Fruit fly (Drosophila melanogaster) whole organism, embryonic: ENCODE data around the gene slp1.

Experiments
- Awh ChIP-seq: fragments of 200-800 bp; sonication (Bioruptor generic); IDR thresholded peaks from 2 replicates; pipeline ENCODE4, ENCODE4 v1.3.6; 2022; ENCODE audit warnings: missing biosample characterization, missing genetic modification characterization
- CG11085 ChIP-seq: fragments of 200-800 bp; sonication (Bioruptor generic); IDR thresholded peaks from 2 replicates; pipeline ENCODE4 v1.3.6; 2022; ENCODE audit warnings: missing biosample characterization, missing genetic modification characterization
- CG11695 ChIP-seq: fragments of 200-800 bp; sonication (Bioruptor generic); IDR thresholded peaks from 3 replicates; pipeline ENCODE4 v1.3.6; 2022; ENCODE audit warnings: missing biosample characterization, missing genetic modification characterization
- CG12219 ChIP-seq: fragments of 200-800 bp; sonication (Bioruptor generic); optimal IDR thresholded peaks from 3 replicates; lab custom pipeline; 2018; ENCODE audit warnings: missing biosample characterization, mild to moderate bottlenecking, missing genetic modification characterization
- CG13894 ChIP-seq: fragments of 200-800 bp; sonication (Bioruptor generic); optimal IDR thresholded peaks from 3 replicates; lab custom pipeline; 2018; ENCODE audit warnings: missing biosample characterization, mild to moderate bottlenecking, missing genetic modification characterization, moderate library complexity
- CG14441 ChIP-seq: fragments of 200-800 bp; sonication (Bioruptor generic); IDR thresholded peaks from 2 replicates; pipeline ENCODE4 v1.3.6; 2022; ENCODE audit warnings: missing biosample characterization, missing genetic modification characterization
- CG17328 ChIP-seq: fragments of 200-800 bp; sonication (Bioruptor generic); IDR thresholded peaks from 2 replicates; pipeline ENCODE4 v1.3.6; 2022; ENCODE audit warnings: missing biosample characterization, missing genetic modification characterization
- CG17829 ChIP-seq: fragments of 200-800 bp; optimal IDR thresholded peaks from 2 replicates; lab custom pipeline; 2019; ENCODE audit warnings: missing biosample characterization, mild to moderate bottlenecking, missing genetic modification characterization, moderate library complexity
- CG18476 ChIP-seq: fragments of 200-800 bp; sonication (Bioruptor generic); optimal IDR thresholded peaks from 2 replicates; lab custom pipeline; 2016; ENCODE audit warnings: missing biosample characterization, mild to moderate bottlenecking, missing genetic modification characterization
- CG2678 ChIP-seq: fragments of 200-800 bp; sonication (Bioruptor generic); optimal IDR thresholded peaks from 3 replicates; lab custom pipeline; 2019; ENCODE audit warnings: missing biosample characterization, mild to moderate bottlenecking, missing genetic modification characterization, moderate library complexity
- CG31365 ChIP-seq: fragments of 200-800 bp; sonication (Bioruptor generic); optimal IDR thresholded peaks from 2 replicates; lab custom pipeline; 2018; ENCODE audit warnings: missing biosample characterization, mild to moderate bottlenecking, missing genetic modification characterization
- CG6175 ChIP-seq: fragments of 200-800 bp; sonication (Bioruptor generic); IDR thresholded peaks from 3 replicates; pipeline ENCODE4 v1.3.6; 2022; ENCODE audit warnings: missing biosample characterization, missing genetic modification characterization
- CG6683 ChIP-seq: fragments of 200-800 bp; sonication (Bioruptor generic); optimal IDR thresholded peaks from 2 replicates; lab custom pipeline; 2017; ENCODE audit warnings: missing biosample characterization, mild to moderate bottlenecking, missing genetic modification characterization, missing genetic modification reagents
- CG8478 ChIP-seq: fragments of >200 bp; optimal IDR thresholded peaks from 2 replicates; lab custom pipeline; 2018
- CTCF ChIP-seq: fragments of 200-800 bp; sonication (Bioruptor generic); optimal IDR thresholded peaks from 2 replicates; lab custom pipeline; 2017; ENCODE audit warnings: missing biosample characterization, mild to moderate bottlenecking, missing genetic modification characterization, moderate library complexity
- Dp ChIP-seq: fragments of 200-800 bp; sonication (Bioruptor generic); optimal IDR thresholded peaks from 2 replicates; lab custom pipeline; 2018; ENCODE audit warnings: missing biosample characterization, mild to moderate bottlenecking, missing genetic modification characterization, moderate library complexity
- E2f2 ChIP-seq: fragments of 200-800 bp; sonication (Bioruptor generic); IDR thresholded peaks from 2 replicates; pipeline ENCODE4 v1.3.6; 2022; ENCODE audit warnings: missing biosample characterization, missing genetic modification characterization
- Ets65A ChIP-seq: fragments of 200-800 bp; sonication (Bioruptor generic); peaks from one replicate; lab custom pipeline; 2016; ENCODE audit warnings: missing biosample characterization, missing genetic modification characterization
- Gug ChIP-seq: fragments of 200-800 bp; sonication (Bioruptor generic); IDR thresholded peaks from 4 replicates; pipeline ENCODE4 v1.3.6; 2022; ENCODE audit warnings: missing biosample characterization, missing genetic modification characterization
- Mad ChIP-seq: fragments of 200-800 bp; sonication (Bioruptor generic); optimal IDR thresholded peaks from 2 replicates; lab custom pipeline; 2016; ENCODE audit warnings: missing biosample characterization, missing genetic modification characterization
- Med ChIP-seq: fragments of 200-800 bp; sonication (Bioruptor generic); peaks from one replicate; lab custom pipeline; 2016; ENCODE audit warnings: missing biosample characterization, missing genetic modification characterization, mild to moderate bottlenecking, inconsistent platforms, moderate library complexity
- Mes4 ChIP-seq: fragments of 200-800 bp; sonication (Bioruptor generic); optimal IDR thresholded peaks from 2 replicates; lab custom pipeline; 2016; ENCODE audit warnings: missing biosample characterization, missing genetic modification characterization
- Myb ChIP-seq: fragments of 200-800 bp; sonication (Bioruptor generic); optimal IDR thresholded peaks from 2 replicates; lab custom pipeline; 2016; ENCODE audit warnings: missing biosample characterization, missing genetic modification characterization
- Sry-δ ChIP-seq: fragments of 200-800 bp; sonication (Bioruptor generic); optimal IDR thresholded peaks from 2 replicates; lab custom pipeline; 2016; ENCODE audit warnings: missing biosample characterization, missing genetic modification characterization
- Ssrp ChIP-seq: fragments of 200-800 bp; sonication (Bioruptor generic); optimal IDR thresholded peaks from 2 replicates; lab custom pipeline; 2018; ENCODE audit warnings: missing biosample characterization, mild to moderate bottlenecking, missing genetic modification characterization, moderate library complexity
- TFAM ChIP-seq: fragments of 200-800 bp; sonication (Bioruptor generic); optimal IDR thresholded peaks from 2 replicates; lab custom pipeline; 2017; ENCODE audit warnings: missing biosample characterization, missing genetic modification characterization, inconsistent platforms
- al ChIP-seq: fragments of 200-800 bp; sonication (Bioruptor generic); IDR thresholded peaks from 2 replicates; pipeline ENCODE4 v1.3.6; 2022; ENCODE audit warnings: missing biosample characterization, missing genetic modification characterization
- chinmo ChIP-seq: fragments of 200-800 bp; sonication (Bioruptor generic); IDR thresholded peaks from 4 replicates; pipeline ENCODE4 v1.3.6; 2022; ENCODE audit warnings: missing biosample characterization, missing genetic modification characterization; ENCODE audit not compliant: partially characterized antibody
- cwo ChIP-seq: fragments of 200-800 bp; sonication (Bioruptor generic); optimal IDR thresholded peaks from 3 replicates; lab custom pipeline; 2017; ENCODE audit warnings: missing biosample characterization, missing genetic modification characterization, mild to moderate bottlenecking, moderate library complexity, missing genetic modification reagents
- dati ChIP-seq: fragments of 200-800 bp; sonication (Bioruptor generic); IDR thresholded peaks from 2 replicates; pipeline ENCODE4 v1.3.6; 2022; ENCODE audit warnings: missing biosample characterization, missing genetic modification characterization
- dimm ChIP-seq: fragments of 200-800 bp; sonication (Bioruptor generic); IDR thresholded peaks from 2 replicates; pipeline ENCODE4 v1.3.6; 2022; ENCODE audit warnings: missing biosample characterization, missing genetic modification characterization
- gce ChIP-seq: fragments of 200-800 bp; sonication (Bioruptor generic); IDR thresholded peaks from 3 replicates; pipeline ENCODE4 v1.3.6; 2022; ENCODE audit warnings: missing biosample characterization, missing genetic modification characterization
- gcm2 ChIP-seq: fragments of 200-800 bp; sonication (Bioruptor generic); optimal IDR thresholded peaks from 2 replicates; lab custom pipeline; 2016; ENCODE audit warnings: missing biosample characterization, missing genetic modification characterization
- h ChIP-seq: fragments of >200 bp; optimal IDR thresholded peaks from 2 replicates; lab custom pipeline; 2017
- hb ChIP-seq: fragments of 200-800 bp; sonication (Bioruptor generic); IDR thresholded peaks from 3 replicates; pipeline ENCODE4 v1.3.6; 2022; ENCODE audit warnings: missing biosample characterization, missing genetic modification characterization; ENCODE audit not compliant: partially characterized antibody
- jumu ChIP-seq: fragments of 200-800 bp; sonication (Bioruptor generic); optimal IDR thresholded peaks from 3 replicates; lab custom pipeline; 2016; ENCODE audit warnings: missing biosample characterization, missing genetic modification characterization
- lab ChIP-seq: fragments of 200-800 bp; sonication (Bioruptor generic); optimal IDR thresholded peaks from 3 replicates; lab custom pipeline; 2017; ENCODE audit warnings: missing biosample characterization, missing genetic modification characterization, mild to moderate bottlenecking, moderate library complexity, missing genetic modification reagents
- lov ChIP-seq, 2 experiments: fragments of 200-800 bp in 1 of 2; fragments of >200 bp in 1 of 2; sonication (Bioruptor generic) in 1 of 2; IDR thresholded peaks in 1 of 2; optimal IDR thresholded peaks in 1 of 2; 2 replicates in 1 of 2; 3 replicates in 1 of 2; pipeline versions ENCODE4 v1.3.6 to Lab custom; 2017 to 2022; ENCODE audit warnings: missing biosample characterization in 1 of 2, missing genetic modification characterization in 1 of 2
- pb ChIP-seq: fragments of 200-800 bp; sonication (Bioruptor generic); optimal IDR thresholded peaks from 3 replicates; lab custom pipeline; 2016; ENCODE audit warnings: missing biosample characterization, missing genetic modification characterization
- pho ChIP-seq: fragments of 200-800 bp; sonication (Bioruptor generic); optimal IDR thresholded peaks from 2 replicates; lab custom pipeline; 2016; ENCODE audit warnings: missing biosample characterization, missing genetic modification characterization
- schlank ChIP-seq: fragments of 200-800 bp; sonication (Bioruptor generic); optimal IDR thresholded peaks from 2 replicates; lab custom pipeline; 2018; ENCODE audit warnings: missing biosample characterization, mild to moderate bottlenecking, missing genetic modification characterization
- sqz ChIP-seq: fragments of 200-800 bp; sonication (Bioruptor generic); optimal IDR thresholded peaks from 3 replicates; lab custom pipeline; 2018; ENCODE audit warnings: missing biosample characterization, mild to moderate bottlenecking, missing genetic modification characterization
- stc ChIP-seq: fragments of 200-800 bp; sonication (Bioruptor generic); IDR thresholded peaks from 2 replicates; pipeline ENCODE4 v1.3.6; 2022; ENCODE audit warnings: missing biosample characterization, missing genetic modification characterization
- stwl ChIP-seq: fragments of 200-800 bp; sonication (Bioruptor generic); optimal IDR thresholded peaks from 3 replicates; lab custom pipeline; 2018; ENCODE audit warnings: missing biosample characterization, mild to moderate bottlenecking, missing genetic modification characterization, moderate library complexity
- tap ChIP-seq: fragments of 200-800 bp; optimal IDR thresholded peaks from 3 replicates; lab custom pipeline; 2019; ENCODE audit warnings: missing biosample characterization, mild to moderate bottlenecking, missing genetic modification characterization, moderate library complexity

Gene slp1

DNA sequence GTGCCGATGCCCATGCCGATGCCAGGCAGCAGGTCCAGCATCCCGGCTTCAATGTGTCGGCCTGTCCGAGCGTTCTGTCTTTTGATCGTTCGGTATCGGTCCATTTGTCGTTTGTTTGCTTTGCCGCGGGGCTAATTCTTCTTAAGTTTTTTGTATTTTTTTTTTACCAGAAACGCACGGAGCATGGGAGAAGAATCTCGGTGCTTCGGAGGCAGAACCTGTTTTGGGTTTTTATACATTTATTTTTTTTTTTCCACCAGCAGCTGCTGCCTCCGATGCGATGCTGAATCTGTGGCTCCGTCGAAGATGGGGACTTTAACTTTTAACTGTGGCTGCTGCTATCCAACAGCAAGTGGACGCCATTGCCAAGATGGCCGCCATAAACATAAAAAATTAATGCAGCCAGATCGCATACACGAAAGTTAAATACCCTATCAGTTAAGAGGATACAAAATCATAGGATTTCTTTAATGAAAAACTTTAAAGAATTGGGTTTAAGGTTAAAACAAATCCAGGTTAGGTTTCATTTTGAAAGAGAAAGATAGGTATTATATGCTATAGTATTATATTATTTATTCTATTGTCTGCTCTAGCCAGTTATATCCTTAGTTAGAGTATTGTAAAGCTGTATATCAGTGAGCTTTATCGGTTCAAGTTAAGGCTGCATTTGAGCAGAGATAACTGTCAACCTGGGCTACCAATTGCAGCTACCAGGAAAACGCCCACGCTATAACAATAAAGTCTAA, 44.2 kb upstream of the slp1 start (continued):
- TF ChIP-seq sqz (GFP tag; lab: Kevin White, UChicago) (peak; percentile 83), CG2678 (tag; lab: Kevin White, UChicago) (no peak), Mad (GFP tag; lab: Kevin White, UChicago) (no peak), CG12219 (GFP tag; lab: Kevin White, UChicago) (no peak)

DNA sequence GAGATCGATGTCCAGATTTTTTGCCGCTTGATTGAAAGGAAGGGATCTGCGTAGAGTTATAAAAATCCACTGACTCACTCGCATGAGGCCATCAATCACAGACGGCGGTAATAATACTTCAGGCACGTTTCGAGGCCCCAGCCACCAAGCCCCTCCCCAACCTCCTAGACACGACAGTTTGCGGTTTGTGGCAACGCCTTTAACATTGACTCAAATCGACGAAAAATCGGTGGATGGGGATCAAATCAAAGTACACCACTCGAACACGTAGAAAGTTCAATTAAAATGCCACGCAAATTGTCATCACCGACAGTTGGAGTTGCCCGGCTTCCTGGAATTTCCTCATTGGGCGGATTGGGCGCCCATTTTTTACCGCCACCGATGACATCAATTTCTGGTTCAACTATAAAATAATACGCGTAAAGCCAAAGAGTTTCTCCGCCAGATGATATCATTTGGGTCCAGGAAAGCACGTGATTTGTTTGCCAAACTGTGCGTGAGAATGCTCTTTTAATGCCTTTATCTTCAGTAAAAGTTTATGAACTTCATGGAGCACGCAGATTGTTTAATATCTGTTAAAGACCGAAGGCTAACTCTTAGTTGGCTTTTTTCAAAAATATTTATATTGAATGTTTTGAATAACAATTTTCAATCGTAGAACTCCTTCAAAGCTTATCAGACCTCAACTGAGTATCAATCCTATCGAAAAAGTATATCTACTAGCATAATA, 41.0 kb upstream of the slp1 start, which contains the start of gene CG31960:
TSS of gene CG31960 (plus strand) at position 680 of the 730 bp plus-strand sequence.
- TF ChIP-seq gce = 0 out of 3 replicates have a peak, but pooled peaks have one; percentile 15
- peak; percentile 72 for TF ChIP-seq CG13894 (tag; lab: Kevin White, UChicago)
- no peak for TF ChIP-seq CG31365 (tag; lab: Kevin White, UChicago)
- TF ChIP-seq CG17328 = no peak
- TF ChIP-seq chinmo (GFP tag; lab: Robert Waterston, UW) = 0 out of 4 replicates have a peak, but pooled peaks have one; percentile 41
- no peak for TF ChIP-seq Sry-δ (GFP tag; lab: Kevin White, UChicago)
- TF ChIP-seq Awh = 0 out of 2 replicates have a peak, but pooled peaks have one; percentile 13
- TF ChIP-seq Ets65A (GFP tag; lab: Kevin White, UChicago) = peak; percentile 46
- peak; percentile 62 for TF ChIP-seq Med (GFP tag; lab: Kevin White, UChicago)
- TF ChIP-seq cwo (GFP tag; lab: Kevin White, UChicago) = peak; percentile 36
- TF ChIP-seq tap = no peak
- no peak for TF ChIP-seq lov (optimal IDR thresholded peaks at IDR 0.05; lab: Kevin White, UChicago)
- TF ChIP-seq lov (GFP tag; IDR thresholded peaks at IDR 0.05; lab: Robert Waterston, UW) = peak; percentile 16; the same call in 1 of the 3 replicates
- 0 out of 3 replicates have a peak, but pooled peaks have one; percentile 38 for TF ChIP-seq CG6175 (GFP tag; lab: Robert Waterston, UW)
- TF ChIP-seq lab (GFP tag; lab: Kevin White, UChicago) = peak; percentile 19
- 0 out of 2 replicates have a peak, but pooled peaks have one; percentile 4 for TF ChIP-seq dati (GFP tag; lab: Robert Waterston, UW)
- peak; percentile 84 for TF ChIP-seq CTCF
- TF ChIP-seq, all 482 proteins: peak for 12

DNA sequence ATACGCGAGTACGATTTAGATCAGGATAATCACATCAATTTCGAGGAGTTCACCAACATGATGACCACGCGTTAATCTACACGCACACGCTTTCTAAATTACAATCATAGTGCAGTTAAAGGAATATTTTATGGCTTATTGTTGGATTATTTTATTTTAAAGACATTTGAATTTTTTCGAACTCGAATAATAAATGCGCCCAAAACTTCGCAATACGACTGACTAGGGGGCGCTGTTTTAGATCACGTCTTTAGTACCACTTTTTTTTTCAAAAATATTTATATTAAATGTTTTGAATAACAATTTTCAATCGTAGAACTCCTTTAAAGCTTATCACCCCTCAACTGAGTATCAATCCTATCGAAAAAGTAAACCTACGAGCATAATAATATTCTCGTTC, 40.1 kb upstream of the slp1 start:
- no peak for TF ChIP-seq CG8478 (lab: Kevin White, UChicago)
- no peak for TF ChIP-seq TFAM
- TF ChIP-seq Dp (GFP tag; lab: Kevin White, UChicago) = peak; percentile 71
- peak; percentile 80 for TF ChIP-seq E2f2 (GFP tag; lab: Robert Waterston, UW)
- TF ChIP-seq CTCF = peak; percentile 92

DNA sequence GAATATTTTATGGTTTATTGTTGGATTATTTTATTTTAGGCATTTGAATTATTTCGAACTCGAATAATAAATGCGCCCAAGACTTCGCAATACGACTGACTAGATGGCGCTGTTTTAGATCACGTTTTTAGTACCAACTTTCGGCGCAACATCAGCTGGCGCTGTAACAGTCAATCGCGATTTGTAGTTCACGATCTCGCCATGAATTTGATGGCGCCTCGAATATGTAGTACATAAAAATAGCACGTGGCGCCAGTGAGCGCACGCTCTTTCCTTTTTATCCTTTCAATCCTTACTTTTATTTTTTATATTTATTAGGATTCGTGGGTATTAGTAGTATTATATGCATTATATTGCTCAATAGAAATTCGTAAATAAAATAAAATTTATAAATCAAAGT, 39.2 kb upstream of the slp1 start:
- TF ChIP-seq Mes4 (GFP tag; lab: Kevin White, UChicago) (peak; percentile 68), Gug (GFP tag; lab: Robert Waterston, UW) (peak; percentile 80), pb (GFP tag; lab: Kevin White, UChicago) (peak; percentile 20), pho (GFP tag; lab: Kevin White, UChicago) (peak; percentile 52), CG17829 (tag; lab: Kevin White, UChicago) (peak; percentile 76), hb (no peak), stwl (tag; lab: Kevin White, UChicago) (peak; percentile 45), CG14441 (peak; percentile 78), Myb (GFP tag; lab: Kevin White, UChicago) (peak; percentile 57), gcm2 (GFP tag; lab: Kevin White, UChicago) (peak; percentile 22), jumu (GFP tag; lab: Kevin White, UChicago) (peak; percentile 57), CG11085 (peak; percentile 77), CG6683 (GFP tag; lab: Kevin White, UChicago) (no peak), stc (GFP tag; lab: Robert Waterston, UW) (peak; percentile 41), Ssrp (tag; lab: Kevin White, UChicago) (peak; percentile 31), CG11695 (GFP tag; lab: Robert Waterston, UW) (peak; percentile 30; the same call in 1 of the 3 replicates), CG18476 (GFP tag; lab: Kevin White, UChicago) (no peak), h (no peak), dimm (GFP tag; lab: Robert Waterston, UW) (peak; percentile 36; the same call in 1 of the 2 replicates), al (peak; percentile 55; the same call in 1 of the 2 replicates), schlank (no peak)
